Fruit fly (Drosophila melanogaster) whole organism, embryonic: ENCODE measurements around the gene Kaz-m1.

Experiments used
- CG15011 ChIP-seq: fragments of 200-800 bp; sonication (Bioruptor generic); optimal IDR thresholded peaks from 3 replicates; lab custom pipeline; 2018; ENCODE audit warnings: missing biosample characterization, mild to moderate bottlenecking, missing genetic modification characterization
- CG7928 ChIP-seq: fragments of 200-800 bp; sonication (Bioruptor generic); optimal IDR thresholded peaks from 2 replicates; lab custom pipeline; 2017; ENCODE audit warnings: missing biosample characterization, mild to moderate bottlenecking, missing genetic modification characterization
- CG8765 ChIP-seq: fragments of 200-800 bp; sonication (Bioruptor generic); IDR thresholded peaks from 2 replicates; pipeline ENCODE4 v1.3.6; 2022; ENCODE audit warnings: missing biosample characterization, missing genetic modification characterization
- knrl ChIP-seq: fragments of 200-800 bp; sonication (Bioruptor generic); IDR thresholded peaks from 3 replicates; pipeline ENCODE4 v1.3.6; 2022; ENCODE audit warnings: missing biosample characterization, missing genetic modification characterization; ENCODE audit not compliant: partially characterized antibody
- lola ChIP-seq, 3 experiments: fragments of >200 bp in 2 of 3; fragments of 200-800 bp in 1 of 3; sonication (Bioruptor generic) in 1 of 3; optimal IDR thresholded peaks; 2 replicates each; lab custom pipeline; 2017 to 2019; ENCODE audit warnings: missing biosample characterization in 3 of 3, missing genetic modification characterization in 3 of 3, mild to moderate bottlenecking in 1 of 3, moderate library complexity in 1 of 3
- psq ChIP-seq: fragments of 200-800 bp; sonication (Bioruptor generic); optimal IDR thresholded peaks from 2 replicates; lab custom pipeline; 2017; ENCODE audit warnings: missing biosample characterization, missing genetic modification characterization

DNA sequence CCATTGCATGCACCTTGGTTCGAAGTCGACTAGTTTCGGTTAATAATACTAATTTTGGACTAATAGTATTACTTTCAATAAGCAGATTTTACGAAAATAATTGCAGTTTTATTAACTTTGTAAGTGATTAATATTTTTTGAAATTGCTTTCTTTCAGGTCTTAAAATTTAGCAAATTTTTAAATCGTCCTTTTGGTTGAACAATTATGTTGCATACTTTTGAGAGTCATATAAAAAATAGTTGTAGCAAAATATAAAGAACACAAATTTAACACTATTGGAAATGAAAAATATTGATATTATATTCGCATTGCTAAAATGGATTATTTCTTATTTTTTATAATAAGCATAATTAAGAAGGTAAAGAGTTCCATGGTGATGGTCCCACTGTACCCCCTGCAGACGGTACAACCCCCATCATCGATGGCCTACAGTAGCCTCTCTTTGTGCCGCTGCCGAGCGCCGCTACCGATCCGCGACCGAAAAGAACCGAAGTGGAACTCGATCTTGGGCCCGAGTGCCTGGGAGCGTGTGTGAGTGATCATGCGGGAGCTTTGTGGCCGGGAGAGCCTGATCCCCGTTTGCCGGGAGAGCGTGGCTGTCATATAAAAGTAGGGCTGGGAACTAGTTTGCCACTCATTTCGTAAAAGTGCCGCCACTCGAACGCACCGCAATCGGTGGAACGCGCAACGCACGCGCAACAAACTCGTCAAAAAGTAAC is 6.8 kb downstream of the Kaz-m1 start:
- TF ChIP-seq CG7928 (GFP tag; lab: Kevin White, UChicago) (peak; percentile 67), CG15011 (GFP tag; lab: Kevin White, UChicago) (peak; percentile 93), lola (GFP tag; optimal IDR thresholded peaks at IDR 0.05; lab: Kevin White, UChicago) (peak in 1 of 3 experiments; percentile 99), CG8765 (no peak; the same call in none of the 2 replicates), knrl (no peak), psq (peak; percentile 75)
